Fruit fly (Drosophila melanogaster) Kc167 (cell line): ENCODE data around the gene Ugt36A1.

Source experiments
- Myc ChIP-seq: fragments of >200 bp; optimal IDR thresholded peaks from 2 replicates; lab custom pipeline; 2017; ENCODE audit warnings: missing external identifiers
- Sin3A ChIP-seq: fragments of >200 bp; optimal IDR thresholded peaks from 2 replicates; lab custom pipeline; 2018; ENCODE audit warnings: missing external identifiers
- h ChIP-seq: fragments of >200 bp; optimal IDR thresholded peaks from 3 replicates; lab custom pipeline; 2018; ENCODE audit warnings: missing external identifiers
- insv ChIP-seq: fragments of >200 bp; optimal IDR thresholded peaks from 3 replicates; lab custom pipeline; 2018; ENCODE audit warnings: missing external identifiers
- psq ChIP-seq: fragments of >200 bp; optimal IDR thresholded peaks from 2 replicates; lab custom pipeline; 2017; ENCODE audit warnings: missing external identifiers
- ttk ChIP-seq: sonication (Bioruptor generic); optimal IDR thresholded peaks from 2 replicates; lab custom pipeline; 2017; ENCODE audit warnings: missing external identifiers

Gene Ugt36A1

dm6 chr2L:3602589-3602988 is 16.3 kb upstream of the Ugt36A1 start:
- TF ChIP-seq psq (no peak), insv (lab: Kevin White, UChicago) (no peak), h (lab: Kevin White, UChicago) (no peak), Sin3A (no peak), ttk (lab: Kevin White, UChicago) (no peak), Myc (lab: Kevin White, UChicago) (no peak)

dm6 chr2L:3603553-3603952 is 15.3 kb upstream of the Ugt36A1 start:
- TF ChIP-seq psq, result no peak
- no peak for TF ChIP-seq insv (lab: Kevin White, UChicago)
- TF ChIP-seq Sin3A, result no peak
- no peak for TF ChIP-seq ttk (lab: Kevin White, UChicago)
- no peak for TF ChIP-seq h (lab: Kevin White, UChicago)
- TF ChIP-seq Myc (lab: Kevin White, UChicago), result no peak

- TF ChIP-seq insv (lab: Kevin White, UChicago) (no peak), Myc (lab: Kevin White, UChicago) (no peak), h (lab: Kevin White, UChicago) (no peak), ttk (lab: Kevin White, UChicago) (no peak), Sin3A (no peak), psq (no peak)
These were observed 13.2 kb upstream of the Ugt36A1 start for dm6 chr2L:3605673-3606072.

- no peak for TF ChIP-seq insv (lab: Kevin White, UChicago)
- TF ChIP-seq psq, result no peak
- no peak for TF ChIP-seq Sin3A
- no peak for TF ChIP-seq ttk (lab: Kevin White, UChicago)
- TF ChIP-seq h (lab: Kevin White, UChicago), result no peak
- no peak for TF ChIP-seq Myc (lab: Kevin White, UChicago)
These were observed 12.2 kb upstream of the Ugt36A1 start, which contains the start of gene odd for dm6 chr2L:3606462-3607270. TSS of gene odd (minus strand) at chr2L:3606756.

- no peak for TF ChIP-seq Sin3A
- no peak for TF ChIP-seq psq
- no peak for TF ChIP-seq h (lab: Kevin White, UChicago)
- no peak for TF ChIP-seq Myc (lab: Kevin White, UChicago)
- TF ChIP-seq insv (lab: Kevin White, UChicago), result no peak
- no peak for TF ChIP-seq ttk (lab: Kevin White, UChicago)
These were observed 10.1 kb upstream of the Ugt36A1 start for dm6 chr2L:3608781-3609180.

- TF ChIP-seq Myc (lab: Kevin White, UChicago), result no peak
- TF ChIP-seq h (lab: Kevin White, UChicago), result no peak
- TF ChIP-seq Sin3A, result no peak
- no peak for TF ChIP-seq ttk (lab: Kevin White, UChicago)
- no peak for TF ChIP-seq insv (lab: Kevin White, UChicago)
- TF ChIP-seq psq, result no peak
These were observed 8.3 kb upstream of the Ugt36A1 start for dm6 chr2L:3610608-3611007.

- TF ChIP-seq insv (lab: Kevin White, UChicago) (no peak), ttk (lab: Kevin White, UChicago) (no peak), h (lab: Kevin White, UChicago) (no peak)
These were observed 7.0 kb upstream of the Ugt36A1 start for dm6 chr2L:3611762-3612424.

dm6 chr2L:3615156-3615555 is 3.7 kb upstream of the Ugt36A1 start:
- TF ChIP-seq h (lab: Kevin White, UChicago) (no peak), Sin3A (no peak), insv (lab: Kevin White, UChicago) (no peak), ttk (lab: Kevin White, UChicago) (no peak), psq (no peak), Myc (lab: Kevin White, UChicago) (no peak)

dm6 chr2L:3621604-3622003 is 2.7 kb downstream of the Ugt36A1 start, which contains the start of gene CG15418:
TSS of gene CG15418 (minus strand) at chr2L:3621704.
- TF ChIP-seq insv (lab: Kevin White, UChicago) (no peak), psq (no peak), h (lab: Kevin White, UChicago) (no peak), ttk (lab: Kevin White, UChicago) (no peak), Myc (lab: Kevin White, UChicago) (no peak)

- no peak for TF ChIP-seq Myc (lab: Kevin White, UChicago)
- TF ChIP-seq ttk (lab: Kevin White, UChicago), result no peak
- no peak for TF ChIP-seq psq
These were observed 5.9 kb downstream of the Ugt36A1 start for dm6 chr2L:3624784-3625183.

- TF ChIP-seq insv (lab: Kevin White, UChicago) (no peak), Myc (lab: Kevin White, UChicago) (no peak), h (lab: Kevin White, UChicago) (no peak), ttk (lab: Kevin White, UChicago) (no peak), Sin3A (no peak), psq (no peak)
These were observed 9.9 kb downstream of the Ugt36A1 start for dm6 chr2L:3628819-3629218.

- TF ChIP-seq Sin3A (no peak), insv (lab: Kevin White, UChicago) (no peak), h (lab: Kevin White, UChicago) (no peak)
These were observed 10.6 kb downstream of the Ugt36A1 start for dm6 chr2L:3629466-3629865.
